Fruit fly (Drosophila melanogaster) whole organism, embryonic: ENCODE data around the gene eIF4A.

Source experiments
- Antp ChIP-seq: fragments of 200-800 bp; sonication (Bioruptor generic); optimal IDR thresholded peaks from 3 replicates; lab custom pipeline; 2016; ENCODE audit warnings: missing biosample characterization, missing genetic modification characterization
- Asciz ChIP-seq: fragments of 200-800 bp; sonication (Bioruptor generic); optimal IDR thresholded peaks from 2 replicates; lab custom pipeline; 2017; ENCODE audit warnings: missing biosample characterization, mild to moderate bottlenecking, missing genetic modification characterization, missing genetic modification reagents
- CG12071 ChIP-seq: fragments of 200-800 bp; sonication (Bioruptor generic); optimal IDR thresholded peaks from 3 replicates; lab custom pipeline; 2018; ENCODE audit warnings: missing biosample characterization, mild to moderate bottlenecking, missing genetic modification characterization
- CG12155 ChIP-seq: fragments of 200-800 bp; sonication (Bioruptor generic); optimal IDR thresholded peaks from 3 replicates; lab custom pipeline; 2016; ENCODE audit warnings: missing biosample characterization, missing genetic modification characterization
- CG13424 ChIP-seq: fragments of 200-800 bp; sonication (Bioruptor generic); optimal IDR thresholded peaks from 2 replicates; lab custom pipeline; 2019; ENCODE audit warnings: missing biosample characterization, mild to moderate bottlenecking, missing genetic modification characterization, moderate library complexity
- CG18599 ChIP-seq: fragments of 200-800 bp; sonication (Bioruptor generic); optimal IDR thresholded peaks from 3 replicates; lab custom pipeline; 2017; ENCODE audit warnings: missing biosample characterization, missing genetic modification characterization, mild to moderate bottlenecking, moderate library complexity, missing genetic modification reagents
- CG2116 ChIP-seq: fragments of 200-800 bp; sonication (Bioruptor generic); optimal IDR thresholded peaks from 3 replicates; lab custom pipeline; 2018; ENCODE audit warnings: missing biosample characterization, mild to moderate bottlenecking, missing genetic modification characterization
- CG3065 ChIP-seq: fragments of 200-800 bp; sonication (Bioruptor generic); optimal IDR thresholded peaks from 2 replicates; lab custom pipeline; 2016; ENCODE audit warnings: missing biosample characterization, missing genetic modification characterization
- CG3847 ChIP-seq: fragments of 200-800 bp; sonication (Bioruptor generic); IDR thresholded peaks from 2 replicates; pipeline ENCODE4 v1.3.6; 2022; ENCODE audit warnings: missing biosample characterization, missing genetic modification characterization
- CG6175 ChIP-seq: fragments of 200-800 bp; sonication (Bioruptor generic); IDR thresholded peaks from 3 replicates; pipeline ENCODE4 v1.3.6; 2022; ENCODE audit warnings: missing biosample characterization, missing genetic modification characterization
- CG6272 ChIP-seq: fragments of 200-800 bp; sonication (Bioruptor generic); IDR thresholded peaks from 2 replicates; pipeline ENCODE4 v1.3.6; 2022; ENCODE audit warnings: missing biosample characterization, missing genetic modification characterization
- CG6765 ChIP-seq: fragments of 200-800 bp; sonication (Bioruptor generic); optimal IDR thresholded peaks from 3 replicates; lab custom pipeline; 2017; ENCODE audit warnings: missing biosample characterization, mild to moderate bottlenecking, missing genetic modification characterization
- CG8478 ChIP-seq: fragments of >200 bp; optimal IDR thresholded peaks from 2 replicates; lab custom pipeline; 2018
- CG8944 ChIP-seq: fragments of 200-800 bp; sonication (Bioruptor generic); optimal IDR thresholded peaks from 3 replicates; lab custom pipeline; 2016; ENCODE audit warnings: missing biosample characterization, missing genetic modification characterization
- Camta ChIP-seq: fragments of 200-800 bp; sonication (Bioruptor generic); optimal IDR thresholded peaks from 2 replicates; lab custom pipeline; 2016; ENCODE audit warnings: missing biosample characterization, missing genetic modification characterization
- Chrac-16 ChIP-seq: fragments of 200-800 bp; sonication (Bioruptor generic); optimal IDR thresholded peaks from 3 replicates; lab custom pipeline; 2016; ENCODE audit warnings: missing biosample characterization, missing genetic modification characterization
- ERR ChIP-seq: fragments of 200-800 bp; sonication (Bioruptor generic); optimal IDR thresholded peaks from 2 replicates; lab custom pipeline; 2016; ENCODE audit warnings: missing biosample characterization, missing genetic modification characterization
- Eip74EF ChIP-seq, 2 experiments: fragments of 200-800 bp in 1 of 2; fragments of >200 bp in 1 of 2; sonication (Bioruptor generic) in 1 of 2; optimal IDR thresholded peaks; 2 replicates each; lab custom pipeline; 2017 to 2019; ENCODE audit warnings: missing biosample characterization in 2 of 2, missing genetic modification characterization in 2 of 2, mild to moderate bottlenecking in 1 of 2, moderate library complexity in 1 of 2
- Ets65A ChIP-seq: fragments of 200-800 bp; sonication (Bioruptor generic); peaks from one replicate; lab custom pipeline; 2016; ENCODE audit warnings: missing biosample characterization, missing genetic modification characterization
- Gug ChIP-seq: fragments of 200-800 bp; sonication (Bioruptor generic); IDR thresholded peaks from 4 replicates; pipeline ENCODE4 v1.3.6; 2022; ENCODE audit warnings: missing biosample characterization, missing genetic modification characterization
- HLHmδ ChIP-seq: fragments of 200-800 bp; sonication (Bioruptor generic); optimal IDR thresholded peaks from 2 replicates; lab custom pipeline; 2018; ENCODE audit warnings: missing biosample characterization, mild to moderate bottlenecking, missing genetic modification characterization, moderate library complexity
- HmgD ChIP-seq: fragments of 200-800 bp; sonication (Bioruptor generic); optimal IDR thresholded peaks from 3 replicates; lab custom pipeline; 2016; ENCODE audit warnings: missing biosample characterization, missing genetic modification characterization
- Hr51 ChIP-seq, 2 experiments: fragments of 200-800 bp; sonication (Bioruptor generic); optimal IDR thresholded peaks; 2 replicates in 1 of 2; 3 replicates in 1 of 2; lab custom pipeline; 2016 to 2018; ENCODE audit warnings: missing biosample characterization in 2 of 2, missing genetic modification characterization in 2 of 2, mild to moderate bottlenecking in 1 of 2, moderate library complexity in 1 of 2
- Jarid2 ChIP-seq: fragments of 200-800 bp; sonication (Bioruptor generic); optimal IDR thresholded peaks from 3 replicates; lab custom pipeline; 2017; ENCODE audit warnings: mild to moderate bottlenecking, missing biosample characterization, missing genetic modification reagents, missing genetic modification characterization
- MESR4 ChIP-seq: fragments of 200-800 bp; sonication (Bioruptor generic); optimal IDR thresholded peaks from 2 replicates; lab custom pipeline; 2018; ENCODE audit warnings: missing biosample characterization, mild to moderate bottlenecking, missing genetic modification characterization, moderate library complexity
- Meics ChIP-seq: fragments of 200-800 bp; sonication (Bioruptor generic); optimal IDR thresholded peaks from 2 replicates; lab custom pipeline; 2017; ENCODE audit warnings: missing biosample characterization, mild to moderate bottlenecking, missing genetic modification characterization
- NC2β ChIP-seq: fragments of 200-800 bp; sonication (Bioruptor generic); optimal IDR thresholded peaks from 2 replicates; lab custom pipeline; 2016; ENCODE audit warnings: missing biosample characterization, missing genetic modification characterization
- Nf-YA ChIP-seq: fragments of 200-800 bp; sonication (Bioruptor generic); IDR thresholded peaks from 2 replicates; pipeline ENCODE4 v1.3.6; 2022; ENCODE audit warnings: missing biosample characterization, missing genetic modification characterization
- Oaz ChIP-seq: fragments of 200-800 bp; sonication (Bioruptor generic); IDR thresholded peaks from 2 replicates; pipeline ENCODE4 v1.3.6; 2022; ENCODE audit warnings: missing biosample characterization, missing genetic modification characterization
- Sox102F ChIP-seq: fragments of 200-800 bp; sonication (Bioruptor generic); optimal IDR thresholded peaks from 2 replicates; lab custom pipeline; 2018; ENCODE audit warnings: missing biosample characterization, mild to moderate bottlenecking, missing genetic modification characterization, moderate library complexity
- Sry-δ ChIP-seq: fragments of 200-800 bp; sonication (Bioruptor generic); optimal IDR thresholded peaks from 2 replicates; lab custom pipeline; 2016; ENCODE audit warnings: missing biosample characterization, missing genetic modification characterization
- TFAM ChIP-seq: fragments of 200-800 bp; sonication (Bioruptor generic); optimal IDR thresholded peaks from 2 replicates; lab custom pipeline; 2017; ENCODE audit warnings: missing biosample characterization, missing genetic modification characterization, inconsistent platforms
- abd-A ChIP-seq: fragments of 200-800 bp; sonication (Bioruptor generic); optimal IDR thresholded peaks from 3 replicates; lab custom pipeline; 2019; ENCODE audit warnings: missing biosample characterization, mild to moderate bottlenecking, missing genetic modification characterization, moderate library complexity
- bab2 ChIP-seq: fragments of 200-800 bp; sonication (Bioruptor generic); optimal IDR thresholded peaks from 2 replicates; lab custom pipeline; 2016; ENCODE audit warnings: missing biosample characterization, missing genetic modification characterization
- btn ChIP-seq: fragments of 200-800 bp; sonication (Bioruptor generic); optimal IDR thresholded peaks from 2 replicates; lab custom pipeline; 2016; ENCODE audit warnings: missing biosample characterization, missing genetic modification characterization
- cas ChIP-seq: fragments of 200-800 bp; sonication (Bioruptor generic); IDR thresholded peaks from 2 replicates; pipeline ENCODE4 v1.3.6; 2022; ENCODE audit warnings: missing biosample characterization, missing genetic modification characterization
- dm ChIP-seq: fragments of 200-800 bp; sonication (Bioruptor generic); optimal IDR thresholded peaks from 3 replicates; lab custom pipeline; 2016; ENCODE audit warnings: missing biosample characterization, missing genetic modification characterization
- dmrt99B ChIP-seq: fragments of 200-800 bp; sonication (Bioruptor generic); optimal IDR thresholded peaks from 2 replicates; lab custom pipeline; 2018; ENCODE audit warnings: missing biosample characterization, mild to moderate bottlenecking, missing genetic modification characterization, moderate library complexity
- gem ChIP-seq: fragments of 200-800 bp; sonication (Bioruptor generic); optimal IDR thresholded peaks from 2 replicates; lab custom pipeline; 2019; ENCODE audit warnings: missing biosample characterization, mild to moderate bottlenecking, missing genetic modification characterization, moderate library complexity
- hb ChIP-seq: fragments of 200-800 bp; sonication (Bioruptor generic); IDR thresholded peaks from 3 replicates; pipeline ENCODE4 v1.3.6; 2022; ENCODE audit warnings: missing biosample characterization, missing genetic modification characterization; ENCODE audit not compliant: partially characterized antibody
- ind ChIP-seq: fragments of 200-800 bp; sonication (Bioruptor generic); optimal IDR thresholded peaks from 3 replicates; lab custom pipeline; 2016; ENCODE audit warnings: missing biosample characterization, missing genetic modification characterization
- lab ChIP-seq: fragments of 200-800 bp; sonication (Bioruptor generic); optimal IDR thresholded peaks from 3 replicates; lab custom pipeline; 2017; ENCODE audit warnings: missing biosample characterization, missing genetic modification characterization, mild to moderate bottlenecking, moderate library complexity, missing genetic modification reagents
- mirr ChIP-seq: fragments of 200-800 bp; sonication (Bioruptor generic); optimal IDR thresholded peaks from 3 replicates; lab custom pipeline; 2018; ENCODE audit warnings: missing biosample characterization, mild to moderate bottlenecking, missing genetic modification characterization
- pnt ChIP-seq: fragments of 200-800 bp; sonication (Bioruptor generic); optimal IDR thresholded peaks from 3 replicates; lab custom pipeline; 2016; ENCODE audit warnings: missing biosample characterization, missing genetic modification characterization
- prd ChIP-seq, 3 experiments: fragments of >200 bp in 2 of 3; fragments of 200-800 bp in 1 of 3; sonication (Bioruptor generic) in 1 of 3; optimal IDR thresholded peaks in 2 of 3; IDR thresholded peaks in 1 of 3; 2 replicates in 2 of 3; 3 replicates in 1 of 3; pipeline versions ENCODE4 v1.3.6 to Lab custom; 2017 to 2022; ENCODE audit warnings: missing biosample characterization in 1 of 3, missing genetic modification characterization in 1 of 3
- pum ChIP-seq: fragments of 200-800 bp; sonication (Bioruptor generic); optimal IDR thresholded peaks from 2 replicates; lab custom pipeline; 2016; ENCODE audit warnings: missing biosample characterization, missing genetic modification characterization
- sens ChIP-seq: fragments of 200-800 bp; sonication (Bioruptor generic); peaks from one replicate; lab custom pipeline; 2016; ENCODE audit warnings: missing biosample characterization, missing genetic modification characterization
- tin ChIP-seq: fragments of 200-800 bp; sonication (Bioruptor generic); optimal IDR thresholded peaks from 3 replicates; lab custom pipeline; 2016; ENCODE audit warnings: missing biosample characterization, missing genetic modification characterization
- wek ChIP-seq: fragments of 200-800 bp; sonication (Bioruptor generic); optimal IDR thresholded peaks from 3 replicates; lab custom pipeline; 2018; ENCODE audit warnings: missing biosample characterization, mild to moderate bottlenecking, missing genetic modification characterization, moderate library complexity
- yki ChIP-seq: fragments of >200 bp; optimal IDR thresholded peaks from 3 replicates; lab custom pipeline; 2018

The eIF4A gene

DNA sequence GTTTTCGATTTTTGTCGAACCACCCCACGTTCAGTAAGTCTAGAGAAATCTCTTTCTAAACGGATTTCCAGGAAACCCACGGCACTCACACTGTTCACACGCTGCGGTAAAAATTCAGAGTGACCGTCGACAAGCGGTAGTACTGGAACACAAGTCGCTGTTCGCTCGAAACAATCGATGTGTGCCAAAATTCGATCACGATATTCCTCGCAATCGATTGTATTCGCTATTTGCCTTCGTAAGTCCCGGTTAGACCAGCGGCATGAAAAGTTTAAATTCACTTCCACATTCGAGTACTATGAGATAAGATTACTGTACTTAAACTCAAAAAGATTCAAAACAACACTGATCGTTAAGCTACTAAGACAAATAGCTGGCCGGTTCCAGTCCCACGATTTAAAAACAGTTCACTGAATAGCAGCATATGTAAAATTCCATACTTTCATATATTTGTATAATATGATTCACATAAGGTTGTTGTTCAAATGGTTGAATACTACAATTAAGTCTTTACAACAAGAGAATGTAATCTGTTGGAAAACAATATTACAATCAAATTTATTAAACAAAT, 617 bp upstream of the eIF4A start, which contains the start of gene chic (continued):
- TF ChIP-seq abd-A (no peak), Ets65A (GFP tag; lab: Kevin White, UChicago) (peak; percentile 94), dmrt99B (tag; lab: Kevin White, UChicago) (peak; percentile 12), Nf-YA (GFP tag; lab: Robert Waterston, UW) (no peak), NC2β (GFP tag; lab: Kevin White, UChicago) (peak; percentile 18), CG8944 (GFP tag; lab: Kevin White, UChicago) (no peak), CG3065 (GFP tag; lab: Kevin White, UChicago) (no peak), HmgD (GFP tag; lab: Kevin White, UChicago) (peak; percentile 38), wek (GFP tag; lab: Kevin White, UChicago) (peak; percentile 3), HLHmδ (GFP tag; lab: Kevin White, UChicago) (peak; percentile 67), Oaz (no peak), Gug (GFP tag; lab: Robert Waterston, UW) (peak; percentile 18; the same call in 1 of the 4 replicates), Asciz (peak; percentile 13), pnt (GFP tag; lab: Kevin White, UChicago) (no peak), sens (peak; percentile 64), CG12071 (peak; percentile 23), Jarid2 (peak; percentile 61), ind (GFP tag; lab: Kevin White, UChicago) (peak; percentile 26), pum (GFP tag; lab: Kevin White, UChicago) (no peak), Antp (GFP tag; lab: Kevin White, UChicago) (peak; percentile 19), CG3847 (GFP tag; lab: Robert Waterston, UW) (no peak), CG2116 (GFP tag; lab: Kevin White, UChicago) (peak; percentile 16), Chrac-16 (no peak), bab2 (GFP tag; lab: Kevin White, UChicago) (no peak), CG13424 (tag; lab: Kevin White, UChicago) (peak; percentile 37), CG18599 (peak; percentile 16), CG6765 (GFP tag; lab: Kevin White, UChicago) (peak; percentile 20), hb (GFP tag; lab: Robert Waterston, UW) (no peak), ERR (GFP tag; lab: Kevin White, UChicago) (peak; percentile 3), gem (tag; lab: Kevin White, UChicago) (peak; percentile 29), CG6272 (GFP tag; lab: Robert Waterston, UW) (0 out of 2 replicates have a peak, but pooled peaks have one; percentile 10), Camta (peak; percentile 36), Hr51 (GFP tag; optimal IDR thresholded peaks at IDR 0.05; lab: Kevin White, UChicago) (no peak), Eip74EF (GFP tag; optimal IDR thresholded peaks at IDR 0.05; lab: Kevin White, UChicago) (peak in 1 of 2 experiments; percentile 20), MESR4 (GFP tag; lab: Kevin White, UChicago) (peak; percentile 58), CG12155 (GFP tag; lab: Kevin White, UChicago) (peak; percentile 80), TFAM (no peak), tin (GFP tag; lab: Kevin White, UChicago) (no peak), CG8478 (lab: Kevin White, UChicago) (peak; percentile 28), dm (peak; percentile 42), lab (peak; percentile 23), CG6175 (GFP tag; lab: Robert Waterston, UW) (no peak), cas (no peak), Sry-δ (GFP tag; lab: Kevin White, UChicago) (peak; percentile 20), Meics (peak; percentile 32), mirr (GFP tag; lab: Kevin White, UChicago) (no peak), Sox102F (GFP tag; lab: Kevin White, UChicago) (no peak), yki (lab: Kevin White, UChicago) (no peak), prd (optimal IDR thresholded peaks at IDR 0.05; lab: Kevin White, UChicago) (no peak), prd (GFP tag; IDR thresholded peaks at IDR 0.05; lab: Robert Waterston, UW) (no peak), btn (GFP tag; lab: Kevin White, UChicago) (no peak)
